Worm (Caenorhabditis elegans) whole organism, L1 larva: ENCODE data around the gene C45B11.5.
A peak's percentile ranks its signal among the peaks of the same experiment; 100 is the strongest.

Experiments used
- C04F5.9 ChIP-seq: sonication (generic microtip); optimal IDR thresholded peaks from 2 replicates; lab custom pipeline; 2016; ENCODE audit warnings: missing genetic modification characterization, missing compliant biosample characterization
- C34B4.2 ChIP-seq: sonication (generic microtip); optimal IDR thresholded peaks from 2 replicates; lab custom pipeline; 2017; ENCODE audit warnings: mild to moderate bottlenecking, missing genetic modification characterization, missing compliant biosample characterization
- Y116A8C.19 ChIP-seq: sonication (generic microtip); optimal IDR thresholded peaks from 2 replicates; lab custom pipeline; 2016; ENCODE audit warnings: missing compliant biosample characterization, missing genetic modification characterization, borderline replicate concordance
- aha-1 ChIP-seq: fragments of 150-350 bp; optimal IDR thresholded peaks from 2 replicates; lab custom pipeline; 2014; ENCODE audit warnings: missing biosample characterization, missing genetic modification characterization
- blmp-1 ChIP-seq: fragments of 150-350 bp; optimal IDR thresholded peaks from 2 replicates; lab custom pipeline; 2014; ENCODE audit warnings: missing biosample characterization, missing genetic modification characterization
- ceh-63 ChIP-seq: fragments of 200-800 bp; sonication (Bioruptor generic); optimal IDR thresholded peaks from 2 replicates; lab custom pipeline; 2018; ENCODE audit warnings: mild to moderate bottlenecking, missing genetic modification characterization, missing compliant biosample characterization
- ceh-82 ChIP-seq, 3 experiments: fragments of 150-350 bp in 1 of 3; sonication (generic microtip) in 2 of 3; optimal IDR thresholded peaks; 2 replicates each; lab custom pipeline; 2014 to 2017; ENCODE audit warnings: missing biosample characterization in 3 of 3, missing genetic modification characterization in 3 of 3
- ceh-88 ChIP-seq: fragments of 200-800 bp; sonication (Bioruptor generic); IDR thresholded peaks from 2 replicates; pipeline ENCODE4 v1.3.6; 2022; ENCODE audit warnings: missing genetic modification characterization, missing compliant biosample characterization
- dsc-1 ChIP-seq: sonication (generic microtip); optimal IDR thresholded peaks from 2 replicates; lab custom pipeline; 2016; ENCODE audit warnings: mild to moderate bottlenecking, missing genetic modification characterization, missing compliant biosample characterization
- efl-3 ChIP-seq: fragments of 200-800 bp; sonication (Bioruptor generic); optimal IDR thresholded peaks from 2 replicates; lab custom pipeline; 2018; ENCODE audit warnings: mild to moderate bottlenecking, missing genetic modification characterization, missing compliant biosample characterization
- egl-13 ChIP-seq: sonication (generic microtip); optimal IDR thresholded peaks from 2 replicates; lab custom pipeline; 2016; ENCODE audit warnings: missing genotype, missing genetic modification reagents, missing genetic modification characterization, missing compliant biosample characterization
- elt-3 ChIP-seq, 6 experiments: fragments of 150-350 bp in 1 of 6; sonication (generic microtip); optimal IDR thresholded peaks; 2 replicates each; lab custom pipeline; 2017 to 2018; ENCODE audit warnings: missing biosample characterization in 6 of 6, missing genetic modification characterization in 6 of 6, inconsistent platforms in 1 of 6
- ets-5 ChIP-seq: fragments of 200-800 bp; sonication (Bioruptor generic); IDR thresholded peaks from 2 replicates; pipeline ENCODE4 v1.3.6; 2022; ENCODE audit warnings: missing genetic modification characterization, missing compliant biosample characterization
- fkh-10 ChIP-seq: sonication (generic microtip); optimal IDR thresholded peaks from 2 replicates; lab custom pipeline; 2017; ENCODE audit warnings: missing biosample characterization, missing genetic modification reagents, missing genetic modification characterization
- fkh-4 ChIP-seq: sonication (generic microtip); optimal IDR thresholded peaks from 2 replicates; lab custom pipeline; 2016; ENCODE audit warnings: missing compliant biosample characterization, missing genetic modification characterization, borderline replicate concordance
- fkh-8 ChIP-seq: sonication (generic microtip); optimal IDR thresholded peaks from 2 replicates; lab custom pipeline; 2016; ENCODE audit warnings: mild to moderate bottlenecking, missing genetic modification characterization, missing compliant biosample characterization
- fos-1 ChIP-seq: fragments of 150-350 bp; optimal IDR thresholded peaks from 2 replicates; lab custom pipeline; 2014; ENCODE audit warnings: missing biosample characterization, missing genetic modification characterization
- hlh-17 ChIP-seq: fragments of 200-800 bp; sonication (Bioruptor generic); optimal IDR thresholded peaks from 2 replicates; lab custom pipeline; 2018; ENCODE audit warnings: missing genetic modification characterization, mild to moderate bottlenecking, missing compliant biosample characterization, moderate library complexity, borderline replicate concordance
- hlh-4 ChIP-seq: sonication (generic microtip); optimal IDR thresholded peaks from 2 replicates; lab custom pipeline; 2016; ENCODE audit warnings: mild to moderate bottlenecking, missing genetic modification characterization, missing compliant biosample characterization
- lin-13 ChIP-seq: fragments of 150-350 bp; optimal IDR thresholded peaks from 2 replicates; lab custom pipeline; 2014; ENCODE audit warnings: missing biosample characterization, missing genetic modification reagents, missing genetic modification characterization
- lin-14 ChIP-seq: fragments of 200-800 bp; sonication (Bioruptor generic); optimal IDR thresholded peaks from 2 replicates; lab custom pipeline; 2018; ENCODE audit warnings: mild to moderate bottlenecking, missing genetic modification characterization, moderate library complexity, missing compliant biosample characterization
- lin-39 ChIP-seq: fragments of 150-350 bp; optimal IDR thresholded peaks from 2 replicates; lab custom pipeline; 2014; ENCODE audit warnings: missing biosample characterization, missing genetic modification reagents, missing genetic modification characterization
- lsy-2 ChIP-seq, 2 experiments: fragments of 150-350 bp; optimal IDR thresholded peaks; 2 replicates each; lab custom pipeline; 2014; ENCODE audit warnings: missing biosample characterization in 2 of 2, missing genetic modification characterization in 2 of 2
- mab-9 ChIP-seq: fragments of 200-800 bp; sonication (Bioruptor generic); IDR thresholded peaks from 2 replicates; pipeline ENCODE4 v1.3.6; 2022; ENCODE audit warnings: missing genetic modification reagents, missing genetic modification characterization, missing compliant biosample characterization
- mdl-1 ChIP-seq, 2 experiments: fragments of 150-350 bp; optimal IDR thresholded peaks; 2 replicates each; lab custom pipeline; 2014 to 2017; ENCODE audit warnings: missing biosample characterization in 2 of 2, missing genetic modification characterization in 2 of 2, inconsistent platforms in 1 of 2
- mef-2 ChIP-seq: fragments of 150-350 bp; optimal IDR thresholded peaks from 2 replicates; lab custom pipeline; 2014; ENCODE audit warnings: missing biosample characterization, missing genetic modification characterization
- nhr-11 ChIP-seq: fragments of 150-350 bp; optimal IDR thresholded peaks from 2 replicates; lab custom pipeline; 2014; ENCODE audit warnings: missing biosample characterization, missing genetic modification characterization
- nhr-12 ChIP-seq: sonication (generic microtip); optimal IDR thresholded peaks from 2 replicates; lab custom pipeline; 2017; ENCODE audit warnings: missing biosample characterization, missing genetic modification characterization
- nhr-19 ChIP-seq: fragments of 200-800 bp; sonication (Bioruptor generic); conservative IDR thresholded peaks from 2 replicates; pipeline ENCODE4 v1.3.6; 2022; ENCODE audit warnings: missing genetic modification characterization, missing compliant biosample characterization
- nhr-237 ChIP-seq: fragments of 150-350 bp; optimal IDR thresholded peaks from 2 replicates; lab custom pipeline; 2014; ENCODE audit warnings: missing biosample characterization, missing genetic modification characterization
- nhr-71 ChIP-seq: sonication (generic microtip); optimal IDR thresholded peaks from 2 replicates; lab custom pipeline; 2016; ENCODE audit warnings: mild to moderate bottlenecking, missing genetic modification characterization, moderate library complexity, missing compliant biosample characterization
- nhr-76 ChIP-seq: sonication (generic microtip); optimal IDR thresholded peaks from 2 replicates; lab custom pipeline; 2017; ENCODE audit warnings: missing biosample characterization, missing genetic modification characterization
- nhr-77 ChIP-seq: fragments of 150-350 bp; optimal IDR thresholded peaks from 2 replicates; lab custom pipeline; 2014; ENCODE audit warnings: missing biosample characterization, missing genetic modification characterization
- nhr-84 ChIP-seq: sonication (generic microtip); optimal IDR thresholded peaks from 2 replicates; lab custom pipeline; 2017; ENCODE audit warnings: missing biosample characterization, missing genetic modification characterization
- nhr-85 ChIP-seq: sonication (generic microtip); peaks from one replicate; lab custom pipeline; 2016; ENCODE audit warnings: missing genetic modification characterization, inconsistent platforms, missing compliant biosample characterization
- nhr-90 ChIP-seq: sonication (generic microtip); optimal IDR thresholded peaks from 2 replicates; lab custom pipeline; 2016; ENCODE audit warnings: mild to moderate bottlenecking, missing genetic modification characterization, missing compliant biosample characterization; ENCODE audit not compliant: poor library complexity
- pag-3 ChIP-seq: sonication (generic microtip); optimal IDR thresholded peaks from 2 replicates; lab custom pipeline; 2017; ENCODE audit warnings: missing genetic modification characterization, mild to moderate bottlenecking, missing compliant biosample characterization, antibody characterized with exemption, borderline replicate concordance; ENCODE audit not compliant: insufficient read depth
- pqm-1 ChIP-seq: sonication (generic microtip); optimal IDR thresholded peaks from 3 replicates; lab custom pipeline; 2017; ENCODE audit warnings: missing biosample characterization, missing genetic modification characterization
- rnt-1 ChIP-seq: sonication (generic microtip); optimal IDR thresholded peaks from 2 replicates; lab custom pipeline; 2016; ENCODE audit warnings: mild to moderate bottlenecking, missing genetic modification characterization, moderate library complexity, missing compliant biosample characterization
- snu-23 ChIP-seq: sonication (generic microtip); optimal IDR thresholded peaks from 2 replicates; lab custom pipeline; 2016; ENCODE audit warnings: missing genetic modification characterization, missing compliant biosample characterization
- sptf-1 ChIP-seq: fragments of 150-350 bp; optimal IDR thresholded peaks from 2 replicates; lab custom pipeline; 2014; ENCODE audit warnings: missing biosample characterization, missing genetic modification characterization
- sup-37 ChIP-seq: fragments of 200-800 bp; sonication (Bioruptor generic); optimal IDR thresholded peaks from 2 replicates; lab custom pipeline; 2018; ENCODE audit warnings: mild to moderate bottlenecking, missing genetic modification characterization, missing compliant biosample characterization
- swsn-7 ChIP-seq: sonication (generic microtip); optimal IDR thresholded peaks from 2 replicates; lab custom pipeline; 2016; ENCODE audit warnings: missing genetic modification characterization, missing compliant biosample characterization
- tbx-2 ChIP-seq: sonication (generic microtip); optimal IDR thresholded peaks from 2 replicates; lab custom pipeline; 2016; ENCODE audit warnings: missing genetic modification characterization, missing compliant biosample characterization
- unc-30 ChIP-seq: sonication (generic microtip); optimal IDR thresholded peaks from 2 replicates; lab custom pipeline; 2017; ENCODE audit warnings: missing biosample characterization, missing genetic modification characterization
- unc-62 ChIP-seq: fragments of 150-350 bp; optimal IDR thresholded peaks from 2 replicates; lab custom pipeline; 2014; ENCODE audit warnings: missing biosample characterization, missing genetic modification reagents, missing genetic modification characterization
- unc-86 ChIP-seq: sonication (generic microtip); optimal IDR thresholded peaks from 2 replicates; lab custom pipeline; 2016; ENCODE audit warnings: missing genetic modification characterization, missing compliant biosample characterization
- unc-98 ChIP-seq: fragments of 200-800 bp; sonication (Bioruptor generic); IDR thresholded peaks from 2 replicates; pipeline ENCODE4 v1.3.6; 2022; ENCODE audit warnings: missing genetic modification characterization, missing compliant biosample characterization
- zip-4 ChIP-seq: fragments of 200-800 bp; sonication (Bioruptor generic); optimal IDR thresholded peaks from 2 replicates; lab custom pipeline; 2018; ENCODE audit warnings: mild to moderate bottlenecking, missing genetic modification characterization, moderate library complexity, missing compliant biosample characterization
- ztf-11 ChIP-seq, 2 experiments: sonication (generic microtip); optimal IDR thresholded peaks; 2 replicates each; lab custom pipeline; 2016 to 2017; ENCODE audit warnings: missing genetic modification characterization in 2 of 2, missing biosample characterization in 1 of 2, missing compliant biosample characterization in 1 of 2

C45B11.5 gene

DNA sequence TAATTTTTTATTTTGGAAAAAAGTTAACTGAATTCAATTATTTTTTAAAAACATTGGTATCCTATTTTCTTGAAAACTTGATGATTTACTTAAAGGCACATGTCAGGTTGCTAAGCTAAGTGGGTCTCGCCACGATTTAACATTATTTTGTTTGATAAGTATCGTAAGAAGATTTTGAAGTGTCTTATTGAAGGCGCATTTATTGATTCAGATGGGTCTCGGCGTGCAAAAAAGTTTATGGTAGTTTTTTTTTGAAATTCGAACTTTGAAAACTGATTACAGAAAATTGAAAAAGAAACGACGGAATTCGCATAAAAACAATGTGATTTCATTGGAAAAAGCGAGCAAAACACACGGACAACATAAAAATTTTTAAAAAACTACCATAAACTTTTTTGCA lies 41.4 kb downstream of the C45B11.5 start:
- TF ChIP-seq mef-2 (tag; lab: Kevin White, UChicago) (no peak), dsc-1 (tag; lab: Kevin White, UChicago) (no peak), unc-86 (tag; lab: Kevin White, UChicago) (no peak), lin-13 (GFP tag; lab: Kevin White, UChicago) (no peak), pag-3 (tag; lab: Kevin White, UChicago) (no peak), nhr-237 (tag; lab: Kevin White, UChicago) (no peak), unc-62 (GFP tag; lab: Kevin White, UChicago) (no peak), mab-9 (GFP tag; lab: Robert Waterston, UW) (no peak), swsn-7 (tag; lab: Kevin White, UChicago) (no peak), nhr-11 (no peak), lin-14 (GFP tag; lab: Kevin White, UChicago) (no peak), unc-98 (GFP tag; lab: Robert Waterston, UW) (no peak), fkh-4 (tag; lab: Kevin White, UChicago) (no peak), fkh-8 (tag; lab: Kevin White, UChicago) (no peak), hlh-17 (no peak), zip-4 (GFP tag; lab: Kevin White, UChicago) (no peak), nhr-12 (tag; lab: Kevin White, UChicago) (no peak), mdl-1 (tag; optimal IDR thresholded peaks at IDR 0.05; lab: Kevin White, UChicago) (no peak), ets-5 (GFP tag; lab: Robert Waterston, UW) (no peak), snu-23 (no peak)

DNA sequence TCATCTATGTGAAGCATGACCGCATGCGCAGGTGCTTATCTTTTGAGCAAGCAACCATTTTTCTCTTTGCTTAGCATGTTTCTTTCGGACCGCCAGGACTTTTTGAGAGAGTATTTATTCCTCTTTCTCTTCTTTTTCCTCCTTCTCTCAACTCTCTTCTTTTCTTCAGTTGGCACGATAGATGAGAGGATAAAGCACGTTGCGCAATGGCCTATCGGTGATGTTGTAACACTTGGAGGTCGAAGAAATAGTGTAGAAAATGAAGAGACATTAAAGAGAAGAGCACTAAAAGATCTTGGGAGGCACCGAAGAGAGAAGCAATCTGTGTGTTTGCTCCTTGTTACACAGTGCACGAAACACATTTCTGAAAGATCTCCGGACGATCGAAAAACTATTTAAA lies 42.1 kb downstream of the C45B11.5 start:
- TF ChIP-seq nhr-237 (tag; lab: Kevin White, UChicago) (no peak), blmp-1 (tag; lab: Kevin White, UChicago) (no peak), ztf-11 (tag; optimal IDR thresholded peaks at IDR 0.05; lab: Kevin White, UChicago) (no peak), nhr-77 (tag; lab: Kevin White, UChicago) (peak; percentile 66), pqm-1 (tag; lab: Kevin White, UChicago) (no peak), pag-3 (tag; lab: Kevin White, UChicago) (peak; percentile 88), lin-13 (GFP tag; lab: Kevin White, UChicago) (no peak), lin-39 (tag; lab: Kevin White, UChicago) (no peak), nhr-19 (peak; percentile 67), C04F5.9 (tag; lab: Kevin White, UChicago) (no peak), sptf-1 (tag; lab: Kevin White, UChicago) (no peak), ceh-82 (tag; optimal IDR thresholded peaks at IDR 0.05; lab: Kevin White, UChicago) (peak in 2 of 3 experiments; percentile 24 to 42), swsn-7 (tag; lab: Kevin White, UChicago) (peak; percentile 49), fkh-4 (tag; lab: Kevin White, UChicago) (peak; percentile 12), zip-4 (GFP tag; lab: Kevin White, UChicago) (no peak), fkh-10 (GFP tag; lab: Kevin White, UChicago) (no peak), aha-1 (tag; lab: Kevin White, UChicago) (no peak), nhr-84 (tag; lab: Kevin White, UChicago) (no peak), tbx-2 (tag; lab: Kevin White, UChicago) (peak; percentile 67), nhr-76 (tag; lab: Kevin White, UChicago) (no peak), hlh-17 (no peak), hlh-4 (no peak), rnt-1 (tag; lab: Kevin White, UChicago) (peak; percentile 84), C34B4.2 (no peak), efl-3 (GFP tag; lab: Kevin White, UChicago) (no peak), ceh-63 (no peak), lsy-2 (tag; optimal IDR thresholded peaks at IDR 0.05; lab: Kevin White, UChicago) (peak; percentile 23 to 60), nhr-85 (tag; lab: Kevin White, UChicago) (no peak), nhr-90 (tag; lab: Kevin White, UChicago) (no peak), egl-13 (tag; lab: Kevin White, UChicago) (no peak), unc-30 (no peak), unc-62 (GFP tag; lab: Kevin White, UChicago) (no peak), nhr-71 (tag; lab: Kevin White, UChicago) (peak; percentile 80), unc-86 (tag; lab: Kevin White, UChicago) (no peak), Y116A8C.19 (tag; lab: Kevin White, UChicago) (no peak), ceh-88 (no peak), lin-14 (GFP tag; lab: Kevin White, UChicago) (peak; percentile 92), elt-3 (tag; optimal IDR thresholded peaks at IDR 0.05; lab: Kevin White, UChicago) (no peak), fos-1 (tag; lab: Kevin White, UChicago) (peak; percentile 10), sup-37 (GFP tag; lab: Kevin White, UChicago) (peak; percentile 28)
